Fruit fly (Drosophila melanogaster) whole organism, embryonic: ENCODE results near the gene Sumo.

Experiments used
- Bdp1 ChIP-seq: fragments of 200-800 bp; sonication (Bioruptor generic); optimal IDR thresholded peaks from 3 replicates; lab custom pipeline; 2016; ENCODE audit warnings: missing biosample characterization, missing genetic modification characterization
- Blimp-1 ChIP-seq: fragments of 200-800 bp; sonication (Bioruptor generic); optimal IDR thresholded peaks from 3 replicates; lab custom pipeline; 2018; ENCODE audit warnings: missing biosample characterization, missing genetic modification characterization, mild to moderate bottlenecking, moderate library complexity, missing genetic modification reagents
- CG12769 ChIP-seq: fragments of 200-800 bp; sonication (Bioruptor generic); optimal IDR thresholded peaks from 2 replicates; lab custom pipeline; 2019; ENCODE audit warnings: missing biosample characterization, mild to moderate bottlenecking, missing genetic modification characterization, moderate library complexity
- CG15011 ChIP-seq: fragments of 200-800 bp; sonication (Bioruptor generic); optimal IDR thresholded peaks from 3 replicates; lab custom pipeline; 2018; ENCODE audit warnings: missing biosample characterization, mild to moderate bottlenecking, missing genetic modification characterization
- CG17829 ChIP-seq: fragments of 200-800 bp; optimal IDR thresholded peaks from 2 replicates; lab custom pipeline; 2019; ENCODE audit warnings: missing biosample characterization, mild to moderate bottlenecking, missing genetic modification characterization, moderate library complexity
- CG18764 ChIP-seq: fragments of 200-800 bp; sonication (Bioruptor generic); optimal IDR thresholded peaks from 3 replicates; lab custom pipeline; 2016; ENCODE audit warnings: missing biosample characterization, missing genetic modification characterization
- CG2199 ChIP-seq: fragments of 200-800 bp; sonication (Bioruptor generic); IDR thresholded peaks from 3 replicates; pipeline ENCODE4 v1.3.6; 2022; ENCODE audit warnings: missing biosample characterization, missing genetic modification characterization
- CG30403 ChIP-seq: fragments of 200-800 bp; sonication (Bioruptor generic); optimal IDR thresholded peaks from 3 replicates; lab custom pipeline; 2016; ENCODE audit warnings: missing biosample characterization, missing genetic modification characterization
- CG4282 ChIP-seq: fragments of 200-800 bp; sonication (Bioruptor generic); optimal IDR thresholded peaks from 2 replicates; lab custom pipeline; 2016; ENCODE audit warnings: missing biosample characterization, missing genetic modification characterization
- CG4360 ChIP-seq: fragments of 200-800 bp; sonication (Bioruptor generic); IDR thresholded peaks from 2 replicates; pipeline ENCODE4 v1.3.6; 2022; ENCODE audit warnings: missing biosample characterization, missing genetic modification characterization
- CG5245 ChIP-seq: fragments of 200-800 bp; sonication (Bioruptor generic); optimal IDR thresholded peaks from 3 replicates; lab custom pipeline; 2016; ENCODE audit warnings: missing biosample characterization, missing genetic modification characterization
- CG6175 ChIP-seq: fragments of 200-800 bp; sonication (Bioruptor generic); IDR thresholded peaks from 3 replicates; pipeline ENCODE4 v1.3.6; 2022; ENCODE audit warnings: missing biosample characterization, missing genetic modification characterization
- CG6254 ChIP-seq: fragments of 200-800 bp; sonication (Bioruptor generic); optimal IDR thresholded peaks from 3 replicates; lab custom pipeline; 2017; ENCODE audit warnings: mild to moderate bottlenecking, missing biosample characterization, missing genetic modification reagents, missing genetic modification characterization
- CG9609 ChIP-seq: fragments of 200-800 bp; sonication (Bioruptor generic); optimal IDR thresholded peaks from 3 replicates; lab custom pipeline; 2016; ENCODE audit warnings: missing biosample characterization, missing genetic modification characterization
- Dek ChIP-seq: fragments of 200-800 bp; sonication (Bioruptor generic); optimal IDR thresholded peaks from 3 replicates; lab custom pipeline; 2019; ENCODE audit warnings: missing biosample characterization, mild to moderate bottlenecking, missing genetic modification characterization, moderate library complexity
- Hmx ChIP-seq: fragments of 200-800 bp; sonication (Bioruptor generic); optimal IDR thresholded peaks from 2 replicates; lab custom pipeline; 2016; ENCODE audit warnings: missing biosample characterization, missing genetic modification characterization
- Mes4 ChIP-seq: fragments of 200-800 bp; sonication (Bioruptor generic); optimal IDR thresholded peaks from 2 replicates; lab custom pipeline; 2016; ENCODE audit warnings: missing biosample characterization, missing genetic modification characterization
- Nf-YB ChIP-seq: fragments of 200-800 bp; sonication (Bioruptor generic); optimal IDR thresholded peaks from 3 replicates; lab custom pipeline; 2019; ENCODE audit warnings: missing biosample characterization, mild to moderate bottlenecking, missing genetic modification characterization, moderate library complexity
- Nf-YC ChIP-seq: fragments of 200-800 bp; optimal IDR thresholded peaks from 3 replicates; lab custom pipeline; 2019; ENCODE audit warnings: missing biosample characterization, mild to moderate bottlenecking, missing genetic modification characterization, moderate library complexity
- abd-A ChIP-seq: fragments of 200-800 bp; sonication (Bioruptor generic); optimal IDR thresholded peaks from 3 replicates; lab custom pipeline; 2019; ENCODE audit warnings: missing biosample characterization, mild to moderate bottlenecking, missing genetic modification characterization, moderate library complexity
- bcd ChIP-seq: fragments of 200-800 bp; sonication (Bioruptor generic); optimal IDR thresholded peaks from 2 replicates; lab custom pipeline; 2017; ENCODE audit warnings: missing biosample characterization, mild to moderate bottlenecking, missing genetic modification characterization
- bigmax ChIP-seq: fragments of 200-800 bp; sonication (Bioruptor generic); optimal IDR thresholded peaks from 2 replicates; lab custom pipeline; 2018; ENCODE audit warnings: missing biosample characterization, mild to moderate bottlenecking, missing genetic modification characterization
- br ChIP-seq: fragments of >200 bp; optimal IDR thresholded peaks from 2 replicates; lab custom pipeline; 2017
- cad ChIP-seq: fragments of >200 bp; optimal IDR thresholded peaks from 2 replicates; lab custom pipeline; 2017; ENCODE audit warnings: missing biosample characterization, missing genetic modification characterization
- cg ChIP-seq: fragments of 200-800 bp; sonication (Bioruptor generic); optimal IDR thresholded peaks from 3 replicates; lab custom pipeline; 2019; ENCODE audit warnings: missing biosample characterization, mild to moderate bottlenecking, missing genetic modification characterization, moderate library complexity
- chinmo ChIP-seq: fragments of 200-800 bp; sonication (Bioruptor generic); IDR thresholded peaks from 4 replicates; pipeline ENCODE4 v1.3.6; 2022; ENCODE audit warnings: missing biosample characterization, missing genetic modification characterization; ENCODE audit not compliant: partially characterized antibody
- ci ChIP-seq: fragments of 200-800 bp; sonication (Bioruptor generic); IDR thresholded peaks from 3 replicates; pipeline ENCODE4 v1.3.6; 2022; ENCODE audit warnings: missing biosample characterization, missing genetic modification characterization
- gsb-n ChIP-seq: fragments of 200-800 bp; sonication (Bioruptor generic); optimal IDR thresholded peaks from 3 replicates; lab custom pipeline; 2018; ENCODE audit warnings: missing biosample characterization, mild to moderate bottlenecking, missing genetic modification characterization
- her ChIP-seq: fragments of 200-800 bp; sonication (Bioruptor generic); optimal IDR thresholded peaks from 2 replicates; lab custom pipeline; 2016; ENCODE audit warnings: missing biosample characterization, missing genetic modification characterization
- kni ChIP-seq: fragments of 200-800 bp; sonication (Bioruptor generic); optimal IDR thresholded peaks from 3 replicates; lab custom pipeline; 2017; ENCODE audit warnings: mild to moderate bottlenecking, missing biosample characterization, missing genetic modification reagents, missing genetic modification characterization
- odd ChIP-seq: fragments of 200-800 bp; sonication (Bioruptor generic); optimal IDR thresholded peaks from 2 replicates; lab custom pipeline; 2017; ENCODE audit warnings: missing biosample characterization, mild to moderate bottlenecking, missing genetic modification characterization
- p53 ChIP-seq: fragments of 200-800 bp; sonication (Bioruptor generic); optimal IDR thresholded peaks from 2 replicates; lab custom pipeline; 2016; ENCODE audit warnings: missing biosample characterization, missing genetic modification characterization
- pho ChIP-seq: fragments of 200-800 bp; sonication (Bioruptor generic); optimal IDR thresholded peaks from 2 replicates; lab custom pipeline; 2016; ENCODE audit warnings: missing biosample characterization, missing genetic modification characterization
- pros ChIP-seq: fragments of 200-800 bp; sonication (Bioruptor generic); optimal IDR thresholded peaks from 3 replicates; lab custom pipeline; 2019; ENCODE audit warnings: missing biosample characterization, mild to moderate bottlenecking, missing genetic modification characterization, moderate library complexity
- schlank ChIP-seq: fragments of 200-800 bp; sonication (Bioruptor generic); optimal IDR thresholded peaks from 2 replicates; lab custom pipeline; 2018; ENCODE audit warnings: missing biosample characterization, mild to moderate bottlenecking, missing genetic modification characterization
- sd ChIP-seq: fragments of 200-800 bp; sonication (Bioruptor generic); optimal IDR thresholded peaks from 3 replicates; lab custom pipeline; 2018; ENCODE audit warnings: missing biosample characterization, mild to moderate bottlenecking, missing genetic modification characterization, moderate library complexity
- sens ChIP-seq: fragments of 200-800 bp; sonication (Bioruptor generic); peaks from one replicate; lab custom pipeline; 2016; ENCODE audit warnings: missing biosample characterization, missing genetic modification characterization
- sqz ChIP-seq: fragments of 200-800 bp; sonication (Bioruptor generic); optimal IDR thresholded peaks from 3 replicates; lab custom pipeline; 2018; ENCODE audit warnings: missing biosample characterization, mild to moderate bottlenecking, missing genetic modification characterization
- usp ChIP-seq: fragments of >200 bp; optimal IDR thresholded peaks from 2 replicates; lab custom pipeline; 2017; ENCODE audit warnings: missing biosample characterization, missing genetic modification characterization
- vvl ChIP-seq: fragments of 200-800 bp; sonication (Bioruptor generic); IDR thresholded peaks from 2 replicates; pipeline ENCODE4 v1.3.6; 2022; ENCODE audit warnings: missing biosample characterization, missing genetic modification characterization
- zfh1 ChIP-seq: fragments of 200-800 bp; sonication (Bioruptor generic); IDR thresholded peaks from 3 replicates; pipeline ENCODE4 v1.3.6; 2022; ENCODE audit warnings: missing biosample characterization, missing genetic modification characterization

Sumo gene

DNA sequence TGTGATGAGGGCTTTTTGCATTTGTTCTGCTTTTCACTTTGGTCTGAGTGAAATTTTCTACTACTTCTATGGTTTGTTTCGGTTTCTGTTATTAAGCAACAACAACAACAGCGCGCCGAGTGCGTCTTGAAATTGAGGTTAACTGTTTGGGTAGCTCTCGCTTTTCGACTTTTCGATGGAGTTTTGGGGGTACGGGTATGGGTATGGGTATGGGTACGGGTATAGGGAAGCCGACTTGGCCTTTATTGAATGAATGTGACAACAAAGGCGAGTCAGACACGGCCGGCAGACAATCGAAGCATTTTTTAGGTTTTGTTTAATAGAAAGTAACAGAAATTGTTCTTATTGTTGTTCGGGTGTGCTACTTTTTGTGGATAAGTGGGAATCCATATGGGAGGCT is 40.1 kb upstream of the Sumo start:
- peak; percentile 86 for TF ChIP-seq Blimp-1 (GFP tag; lab: Kevin White, UChicago)
- TF ChIP-seq chinmo (GFP tag; lab: Robert Waterston, UW) = 0 out of 4 replicates have a peak, but pooled peaks have one; percentile 37
- TF ChIP-seq pros = peak; percentile 25
- TF ChIP-seq sens (GFP tag; lab: Kevin White, UChicago) = peak; percentile 44
- TF ChIP-seq ci (GFP tag; lab: Robert Waterston, UW) = 0 out of 3 replicates have a peak, but pooled peaks have one; percentile 22
- TF ChIP-seq CG2199 = 0 out of 3 replicates have a peak, but pooled peaks have one; percentile 80
- TF ChIP-seq CG15011 (GFP tag; lab: Kevin White, UChicago) = no peak
- TF ChIP-seq pho (GFP tag; lab: Kevin White, UChicago) = no peak
- peak; percentile 31 for TF ChIP-seq bigmax (GFP tag; lab: Kevin White, UChicago)
- peak; percentile 74 for TF ChIP-seq CG4360
- TF ChIP-seq CG4282 (GFP tag; lab: Kevin White, UChicago) = no peak
- TF ChIP-seq schlank (tag; lab: Kevin White, UChicago) = no peak
- TF ChIP-seq br (lab: Kevin White, UChicago) = no peak
- TF ChIP-seq, all 482 proteins: peak for 8

DNA sequence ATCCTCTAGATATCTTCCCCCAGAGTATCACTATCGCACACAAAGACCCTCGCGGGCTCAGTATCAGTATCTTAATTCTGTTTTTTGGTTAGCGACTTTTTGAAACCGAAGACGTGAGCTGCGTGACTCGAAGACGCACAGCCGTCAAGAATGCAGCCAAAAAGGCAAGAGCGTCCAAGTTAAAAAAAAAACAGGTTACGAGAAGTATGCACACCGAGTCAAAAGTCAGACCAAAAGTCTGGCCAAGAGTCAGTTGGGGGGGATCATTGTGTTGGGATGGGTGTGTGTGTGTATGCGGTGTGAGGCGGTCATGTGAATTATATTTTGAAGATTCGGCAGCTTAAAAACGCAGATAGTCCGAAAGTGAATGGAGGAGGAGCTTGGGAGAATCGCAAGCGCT is 38.0 kb upstream of the Sumo start:
- TF ChIP-seq Blimp-1 (GFP tag; lab: Kevin White, UChicago) (peak; percentile 1), gsb-n (tag; lab: Kevin White, UChicago) (no peak), kni (peak; percentile 16), Bdp1 (GFP tag; lab: Kevin White, UChicago) (no peak), sd (tag; lab: Kevin White, UChicago) (peak; percentile 28), her (GFP tag; lab: Kevin White, UChicago) (no peak), chinmo (GFP tag; lab: Robert Waterston, UW) (0 out of 4 replicates have a peak, but pooled peaks have one; percentile 53), cad (GFP tag; lab: Kevin White, UChicago) (no peak), Hmx (GFP tag; lab: Kevin White, UChicago) (no peak), bcd (GFP tag; lab: Kevin White, UChicago) (no peak), CG30403 (no peak), CG6175 (GFP tag; lab: Robert Waterston, UW) (no peak), zfh1 (GFP tag; lab: Robert Waterston, UW) (0 out of 3 replicates have a peak, but pooled peaks have one; percentile 3), Nf-YC (no peak), Nf-YB (GFP tag; lab: Kevin White, UChicago) (no peak), p53 (GFP tag; lab: Kevin White, UChicago) (no peak), sqz (GFP tag; lab: Kevin White, UChicago) (peak; percentile 67), CG9609 (no peak), pros (peak; percentile 84), cg (peak; percentile 3)

DNA sequence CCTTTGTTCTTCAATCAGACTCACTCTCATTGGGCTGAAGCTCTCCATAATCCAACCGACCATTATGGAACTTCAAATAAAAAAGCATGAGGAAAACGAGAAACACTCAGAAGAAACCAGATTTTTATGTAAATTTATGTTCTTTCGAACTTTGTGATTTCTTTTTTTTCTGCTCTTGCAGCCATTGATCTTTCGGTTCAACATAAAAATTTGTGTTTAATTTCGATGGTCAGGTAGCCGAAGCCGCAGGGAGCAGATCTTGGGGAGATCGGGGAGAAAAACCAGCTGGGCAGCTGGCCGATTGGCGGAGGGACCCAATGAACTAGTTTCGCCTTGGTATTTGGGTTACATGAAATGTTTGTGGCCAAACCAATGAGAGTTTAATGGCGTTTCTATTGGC is 36.9 kb upstream of the Sumo start:
- TF ChIP-seq Blimp-1 (GFP tag; lab: Kevin White, UChicago) = peak; percentile 80
- TF ChIP-seq chinmo (GFP tag; lab: Robert Waterston, UW) = 0 out of 4 replicates have a peak, but pooled peaks have one; percentile 60
- no peak for TF ChIP-seq Dek (tag; lab: Kevin White, UChicago)
- no peak for TF ChIP-seq CG17829 (tag; lab: Kevin White, UChicago)
- peak; percentile 48 for TF ChIP-seq abd-A (tag; lab: Kevin White, UChicago)
- TF ChIP-seq CG5245 = no peak
- no peak for TF ChIP-seq CG6254
- no peak for TF ChIP-seq Mes4 (GFP tag; lab: Kevin White, UChicago)
- TF ChIP-seq vvl = peak; percentile 31; the same call in 1 of the 2 replicates
- TF ChIP-seq CG12769 (tag; lab: Kevin White, UChicago) = peak; percentile 54
- TF ChIP-seq sqz (GFP tag; lab: Kevin White, UChicago) = peak; percentile 20
- no peak for TF ChIP-seq odd (GFP tag; lab: Kevin White, UChicago)
- TF ChIP-seq Nf-YB (GFP tag; lab: Kevin White, UChicago) = peak; percentile 20
- TF ChIP-seq usp = no peak
- no peak for TF ChIP-seq sens (GFP tag; lab: Kevin White, UChicago)
- no peak for TF ChIP-seq CG18764 (GFP tag; lab: Kevin White, UChicago)
- peak; percentile 56 for TF ChIP-seq sd (tag; lab: Kevin White, UChicago)
